Worm (Caenorhabditis elegans) whole organism, young adult: ENCODE measurements around the gene crp-1.

Experiments used
- Y53F4B.3 ChIP-seq: fragments of 200-800 bp; sonication (Bioruptor generic); IDR thresholded peaks from 2 replicates; pipeline ENCODE4 v1.3.6; 2022; ENCODE audit warnings: missing genetic modification reagents, missing genetic modification characterization, missing compliant biosample characterization
- Y56A3A.18 ChIP-seq: fragments of 200-800 bp; sonication (Bioruptor generic); IDR thresholded peaks from 2 replicates; pipeline ENCODE4 v1.3.6; 2022; ENCODE audit warnings: missing genetic modification reagents, missing genetic modification characterization, missing compliant biosample characterization
- attf-3 ChIP-seq: fragments of 200-800 bp; sonication (Bioruptor generic); conservative IDR thresholded peaks from 2 replicates; pipeline ENCODE4 v1.3.6; 2022; ENCODE audit warnings: missing genetic modification reagents, missing genetic modification characterization, missing compliant biosample characterization
- ceh-58 ChIP-seq: fragments of 200-800 bp; sonication (Bioruptor generic); IDR thresholded peaks from 2 replicates; pipeline ENCODE4 v1.3.6; 2022; ENCODE audit warnings: missing genetic modification characterization, missing compliant biosample characterization
- egl-44 ChIP-seq: fragments of 200-800 bp; sonication (Bioruptor generic); IDR thresholded peaks from 2 replicates; pipeline ENCODE4 v1.3.6; 2022; ENCODE audit warnings: missing genetic modification reagents, missing genetic modification characterization, missing compliant biosample characterization
- ets-4 ChIP-seq: fragments of 200-800 bp; sonication (Bioruptor generic); optimal IDR thresholded peaks from 2 replicates; lab custom pipeline; 2018; ENCODE audit warnings: mild to moderate bottlenecking, missing genetic modification characterization, missing compliant biosample characterization
- nhr-90 ChIP-seq: sonication (generic microtip); optimal IDR thresholded peaks from 2 replicates; lab custom pipeline; 2016; ENCODE audit warnings: missing genotype, mild to moderate bottlenecking, missing genetic modification characterization, missing compliant biosample characterization
- pbrm-1 ChIP-seq: fragments of 200-800 bp; sonication (Bioruptor generic); IDR thresholded peaks from 2 replicates; pipeline ENCODE4 v1.3.6; 2022; ENCODE audit warnings: missing genetic modification reagents, missing genetic modification characterization, missing compliant biosample characterization
- pha-4 ChIP-seq: fragments of 150-350 bp; sonication (generic microtip); optimal IDR thresholded peaks from 2 replicates; lab custom pipeline; 2014; ENCODE audit warnings: missing biosample characterization, missing genetic modification reagents, missing genetic modification characterization
- rec-8 ChIP-seq, 2 experiments: sonication (generic microtip); optimal IDR thresholded peaks; 2 replicates each; lab custom pipeline; 2016; ENCODE audit warnings: mild to moderate bottlenecking in 2 of 2, missing genetic modification characterization in 2 of 2, missing genetic modification reagents in 2 of 2, missing genotype in 2 of 2, missing biosample characterization in 1 of 2, missing compliant biosample characterization in 1 of 2, moderate library complexity in 1 of 2
- snpc-1.1 ChIP-seq: sonication (generic microtip); optimal IDR thresholded peaks from 2 replicates; lab custom pipeline; 2017; ENCODE audit warnings: missing genetic modification characterization, mild to moderate bottlenecking, missing compliant biosample characterization, antibody characterized with exemption, moderate library complexity, missing genotype, missing genetic modification reagents; ENCODE audit not compliant: insufficient read depth
- snpc-4 ChIP-seq, 5 experiments: fragments of 150-350 bp in 1 of 5; sonication (generic microtip) in 4 of 5; optimal IDR thresholded peaks; 2 replicates each; lab custom pipeline; 2014 to 2018; ENCODE audit warnings: missing genetic modification characterization in 5 of 5, missing biosample characterization in 3 of 5, antibody characterized with exemption in 2 of 5, mild to moderate bottlenecking in 2 of 5, missing compliant biosample characterization in 2 of 5, missing genotype in 2 of 5, moderate library complexity in 2 of 5, missing genetic modification reagents in 1 of 5
- tbx-9 ChIP-seq: sonication (generic microtip); optimal IDR thresholded peaks from 2 replicates; lab custom pipeline; 2016; ENCODE audit warnings: borderline replicate concordance, missing genetic modification characterization, inconsistent platforms, missing compliant biosample characterization
- unc-130 ChIP-seq: sonication (generic microtip); optimal IDR thresholded peaks from 2 replicates; lab custom pipeline; 2016; ENCODE audit warnings: missing genetic modification reagents, missing genetic modification characterization, missing compliant biosample characterization

DNA sequence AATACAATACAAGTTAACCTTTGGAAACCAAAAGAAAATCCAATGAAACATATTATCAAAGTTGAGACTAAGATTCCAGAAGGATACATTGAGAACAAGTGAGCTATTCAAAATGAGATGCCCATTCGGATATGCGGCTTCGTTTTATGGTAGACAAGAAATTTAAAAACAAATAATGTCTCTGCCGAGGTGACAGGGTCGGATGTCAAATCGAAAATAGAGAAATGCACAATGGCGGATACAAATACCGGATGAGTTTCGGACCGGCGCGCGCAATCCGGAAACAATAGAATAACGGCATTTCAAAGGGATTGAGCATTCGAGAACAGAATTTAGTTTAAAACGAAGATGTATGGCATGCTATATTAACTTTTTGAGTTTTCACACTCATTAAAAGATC is 15.1 kb upstream of the crp-1 start, which contains the start of gene F22E12.3:
- no peak for TF ChIP-seq Y56A3A.18 (GFP tag; lab: Robert Waterston, UW)
- TF ChIP-seq rec-8 (tag; optimal IDR thresholded peaks at IDR 0.05; lab: Kevin White, UChicago) = no peak
- TF ChIP-seq pha-4 (tag; lab: Kevin White, UChicago) = no peak
- TF ChIP-seq snpc-4 (GFP tag; optimal IDR thresholded peaks at IDR 0.05; lab: Kevin White, UChicago) = no peak
- TF ChIP-seq snpc-4 (tag; optimal IDR thresholded peaks at IDR 0.05; lab: Kevin White, UChicago) = no peak
- TF ChIP-seq ets-4 (GFP tag; lab: Kevin White, UChicago) = no peak
- TF ChIP-seq egl-44 (GFP tag; lab: Robert Waterston, UW) = no peak
- TF ChIP-seq pbrm-1 = no peak
- TF ChIP-seq unc-130 = no peak
- no peak for TF ChIP-seq tbx-9 (tag; lab: Kevin White, UChicago)
- TF ChIP-seq attf-3 (GFP tag; lab: Robert Waterston, UW) = no peak
- TF ChIP-seq snpc-1.1 (tag; lab: Kevin White, UChicago) = no peak
- TF ChIP-seq ceh-58 = no peak
- TF ChIP-seq nhr-90 (tag; lab: Kevin White, UChicago) = no peak
- no peak for TF ChIP-seq Y53F4B.3 (GFP tag; lab: Robert Waterston, UW)
